Worm (Caenorhabditis elegans) whole organism, young adult: ENCODE measurements around the gene F14H3.6.

Experiments used
- B0261.1 ChIP-seq: sonication (generic microtip); optimal IDR thresholded peaks from 2 replicates; lab custom pipeline; 2016; ENCODE audit warnings: mild to moderate bottlenecking, missing genetic modification characterization, moderate library complexity, missing compliant biosample characterization
- nhr-179 ChIP-seq: sonication (generic microtip); optimal IDR thresholded peaks from 2 replicates; lab custom pipeline; 2016; ENCODE audit warnings: mild to moderate bottlenecking, missing genetic modification characterization, missing compliant biosample characterization
- sea-2 ChIP-seq: fragments of 200-800 bp; sonication (Bioruptor generic); IDR thresholded peaks from 2 replicates; pipeline ENCODE4 v1.3.6; 2022; ENCODE audit warnings: missing genetic modification characterization, missing compliant biosample characterization

ce11 chrV:16007505-16007904, 51.2 kb downstream of the F14H3.6 start, which contains the start of gene str-231:
- TF ChIP-seq nhr-179 (tag; lab: Kevin White, UChicago) (no peak), sea-2 (no peak), B0261.1 (no peak)
